Worm (Caenorhabditis elegans) whole organism, L4/young adult: Measurements from ENCODE around the gene daz-1.

Experiments
- W03F9.2 ChIP-seq: fragments of 150-350 bp; optimal IDR thresholded peaks from 2 replicates; lab custom pipeline; 2014; ENCODE audit warnings: missing biosample characterization, missing genetic modification characterization
- him-1 ChIP-seq: sonication (generic microtip); optimal IDR thresholded peaks from 2 replicates; lab custom pipeline; 2016; ENCODE audit warnings: missing genotype, missing genetic modification reagents, missing genetic modification characterization, missing compliant biosample characterization

- TF ChIP-seq him-1 (tag; lab: Kevin White, UChicago): no peak
- TF ChIP-seq W03F9.2 (tag; lab: Kevin White, UChicago): no peak
These were observed 44.4 kb downstream of the daz-1 start, which contains the start of gene fzy-1 for ce11 chrII:5500470-5500869.
